Worm (Caenorhabditis elegans): ENCODE measurements around the gene Y22D7AL.3.

Y22D7AL.3 gene

ce11 chrIII:1634270-1634669, 7.0 kb upstream of the Y22D7AL.3 start, which contains the start of gene Y22D7AL.11:
Gene Y22D7AL.11 (minus strand): TSS chrIII:1634370.
- TF ChIP-seq mml-1 (tag; optimal IDR thresholded peaks at IDR 0.05) = no peak
- TF ChIP-seq hmg-11 (tag; optimal IDR thresholded peaks at IDR 0.05) = no peak
- no peak for TF ChIP-seq eor-1 (tag; optimal IDR thresholded peaks at IDR 0.05)
- TF ChIP-seq ceh-28 (tag; optimal IDR thresholded peaks at IDR 0.05) = no peak
- no peak for TF ChIP-seq nhr-28 (tag; optimal IDR thresholded peaks at IDR 0.05)
- TF ChIP-seq nhr-43 (tag; optimal IDR thresholded peaks at IDR 0.05; ENCODE audit: poor library complexity, severe bottlenecking) = no peak
- TF ChIP-seq fos-1 (tag; optimal IDR thresholded peaks at IDR 0.05) = no peak
- TF ChIP-seq tbx-2 (tag; optimal IDR thresholded peaks at IDR 0.05) = no peak
- no peak for TF ChIP-seq ztf-11 (tag; optimal IDR thresholded peaks at IDR 0.05)

- TF ChIP-seq eor-1 (tag; optimal IDR thresholded peaks at IDR 0.05) (no peak), skn-1 (tag; optimal IDR thresholded peaks at IDR 0.05) (no peak), nfya-1 (tag; optimal IDR thresholded peaks at IDR 0.05; ENCODE audit: insufficient read depth) (no peak), nhr-237 (tag; optimal IDR thresholded peaks at IDR 0.05) (no peak), ceh-82 (tag; optimal IDR thresholded peaks at IDR 0.05) (no peak), nhr-23 (tag; optimal IDR thresholded peaks at IDR 0.05) (no peak), ztf-4 (tag; optimal IDR thresholded peaks at IDR 0.05) (no peak), ZK546.5 (tag; optimal IDR thresholded peaks at IDR 0.05) (no peak), nhr-12 (tag; optimal IDR thresholded peaks at IDR 0.05) (no peak), unc-62 (GFP tag; optimal IDR thresholded peaks at IDR 0.05) (no peak), nhr-28 (tag; optimal IDR thresholded peaks at IDR 0.05) (no peak), ceh-16 (tag; optimal IDR thresholded peaks at IDR 0.05) (no peak), lin-15B (tag; optimal IDR thresholded peaks at IDR 0.05) (no peak), nhr-25 (tag; optimal IDR thresholded peaks at IDR 0.05) (no peak), nhr-43 (tag; optimal IDR thresholded peaks at IDR 0.05; ENCODE audit: poor library complexity, severe bottlenecking) (no peak), snpc-4 (tag; optimal IDR thresholded peaks at IDR 0.05) (no peak), sea-2 (GFP tag; optimal IDR thresholded peaks at IDR 0.05) (no peak)
These were observed 2.9 kb upstream of the Y22D7AL.3 start for ce11 chrIII:1638345-1638744.

- TF ChIP-seq tbx-2 (tag; optimal IDR thresholded peaks at IDR 0.05) = no peak
- TF ChIP-seq ztf-4 (tag; optimal IDR thresholded peaks at IDR 0.05) = no peak
- TF ChIP-seq ceh-28 (tag; optimal IDR thresholded peaks at IDR 0.05) = no peak
- no peak for TF ChIP-seq nhr-77 (tag; optimal IDR thresholded peaks at IDR 0.05)
- no peak for TF ChIP-seq eor-1 (tag; optimal IDR thresholded peaks at IDR 0.05)
- TF ChIP-seq lin-15B (tag; optimal IDR thresholded peaks at IDR 0.05) = no peak
- TF ChIP-seq elt-2 (tag; optimal IDR thresholded peaks at IDR 0.05) = no peak
- no peak for TF ChIP-seq elt-1 (tag; optimal IDR thresholded peaks at IDR 0.05)
- TF ChIP-seq fkh-2 (tag; optimal IDR thresholded peaks at IDR 0.05) = no peak
These were observed 10.9 kb downstream of the Y22D7AL.3 start, which contains the start of gene Y22D7AL.1 for ce11 chrIII:1652181-1652580. Gene Y22D7AL.1 (plus strand): TSS chrIII:1652481.

- no peak for TF ChIP-seq hmg-11 (tag; optimal IDR thresholded peaks at IDR 0.05)
- no peak for TF ChIP-seq fkh-10 (GFP tag; optimal IDR thresholded peaks at IDR 0.05)
- no peak for TF ChIP-seq nhr-237 (tag; optimal IDR thresholded peaks at IDR 0.05)
- no peak for TF ChIP-seq R02D3.7 (tag; optimal IDR thresholded peaks at IDR 0.05)
- TF ChIP-seq mml-1 (tag; optimal IDR thresholded peaks at IDR 0.05) = no peak
These were observed 11.7 kb downstream of the Y22D7AL.3 start for ce11 chrIII:1652925-1653324.

ce11 chrIII:1657380-1657779, 16.1 kb downstream of the Y22D7AL.3 start, which contains the start of gene cht-4:
Gene cht-4 (minus strand): TSS chrIII:1657480.
- TF ChIP-seq hmg-11 (tag; optimal IDR thresholded peaks at IDR 0.05) = no peak
- TF ChIP-seq ama-1 (optimal IDR thresholded peaks at IDR 0.05) = no peak
- no peak for TF ChIP-seq lin-39 (tag; optimal IDR thresholded peaks at IDR 0.05)
- no peak for TF ChIP-seq ceh-28 (tag; optimal IDR thresholded peaks at IDR 0.05)
- no peak for TF ChIP-seq nhr-67 (tag; optimal IDR thresholded peaks at IDR 0.05)
- no peak for TF ChIP-seq egl-27 (tag; optimal IDR thresholded peaks at IDR 0.05)

ce11 chrIII:1659763-1660162, 18.5 kb downstream of the Y22D7AL.3 start, which contains the start of gene Y22D7AL.15:
Gene Y22D7AL.15 (minus strand): TSS chrIII:1659863.
- no peak for TF ChIP-seq lsy-12 (tag; optimal IDR thresholded peaks at IDR 0.05)
- no peak for TF ChIP-seq ztf-4 (tag; optimal IDR thresholded peaks at IDR 0.05)
- no peak for TF ChIP-seq ztf-11 (tag; optimal IDR thresholded peaks at IDR 0.05)
- no peak for TF ChIP-seq nhr-43 (tag; optimal IDR thresholded peaks at IDR 0.05; ENCODE audit: poor library complexity, severe bottlenecking)
- no peak for TF ChIP-seq jun-1 (tag; optimal IDR thresholded peaks at IDR 0.05)
- no peak for TF ChIP-seq ama-1 (optimal IDR thresholded peaks at IDR 0.05)
- TF ChIP-seq nhr-23 (tag; optimal IDR thresholded peaks at IDR 0.05) = no peak
- TF ChIP-seq nhr-67 (tag; optimal IDR thresholded peaks at IDR 0.05) = no peak

Measured in whole organism, L3 larva.